Fruit fly (Drosophila melanogaster): ENCODE results near the gene trx.

Gene trx

dm6 chr3R:14286320-14287190, at the start of gene trx (continued):
- no peak for TF ChIP-seq CG11902 (GFP tag; optimal IDR thresholded peaks at IDR 0.05)
- TF ChIP-seq Lpt (GFP tag; optimal IDR thresholded peaks at IDR 0.05), result no peak
- peak; percentile 61 for TF ChIP-seq CG16779 (tag; optimal IDR thresholded peaks at IDR 0.05)
- no peak for TF ChIP-seq topi (GFP tag; optimal IDR thresholded peaks at IDR 0.05)
- no peak for TF ChIP-seq Gug (GFP tag; IDR thresholded peaks at IDR 0.05)
- no peak for TF ChIP-seq CG6276 (GFP tag; optimal IDR thresholded peaks at IDR 0.05)
- TF ChIP-seq CG8319 (GFP tag; optimal IDR thresholded peaks at IDR 0.05), result no peak
- no peak for TF ChIP-seq Hr38 (GFP tag; optimal IDR thresholded peaks at IDR 0.05)
- no peak for TF ChIP-seq spab (GFP tag; optimal IDR thresholded peaks at IDR 0.05)

- TF ChIP-seq Ets21C (GFP tag; optimal IDR thresholded peaks at IDR 0.05), result no peak
- TF ChIP-seq CG6163 (GFP tag; IDR thresholded peaks at IDR 0.05), result 0 out of 3 replicates have a peak, but pooled peaks have one; percentile 17
- no peak for TF ChIP-seq CG15336 (GFP tag; IDR thresholded peaks at IDR 0.05)
These were observed 48.8 kb upstream of the trx start for dm6 chr3R:14335504-14335903.

dm6 chr3R:14332735-14333134, 46.0 kb upstream of the trx start:
- TF ChIP-seq CG15336 (GFP tag; IDR thresholded peaks at IDR 0.05), result 0 out of 2 replicates have a peak, but pooled peaks have one; percentile 11
- no peak for TF ChIP-seq CG3919 (GFP tag; optimal IDR thresholded peaks at IDR 0.05)
- no peak for TF ChIP-seq CG6808 (GFP tag; optimal IDR thresholded peaks at IDR 0.05)

DNA sequence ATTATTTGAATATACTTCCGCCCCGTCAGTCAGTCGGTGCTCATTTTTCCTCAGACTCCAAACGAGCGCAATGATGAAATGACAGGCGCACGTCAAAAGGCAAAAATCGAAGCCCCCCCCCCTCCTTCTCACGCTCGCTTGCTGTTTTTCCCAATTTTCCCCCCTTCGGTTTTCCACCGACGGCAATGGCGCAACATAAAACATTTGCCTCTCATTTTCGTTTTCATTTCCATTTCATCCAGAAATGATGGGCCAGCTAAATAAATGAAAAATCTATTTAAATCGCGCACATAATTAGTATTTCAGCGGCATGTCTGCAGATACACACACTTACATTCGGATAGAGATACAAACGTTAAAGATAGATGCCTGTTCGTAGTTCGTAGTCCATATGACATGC, 44.8 kb upstream of the trx start:
- TF ChIP-seq CG6792 (GFP tag; optimal IDR thresholded peaks at IDR 0.05) (no peak), CG6276 (GFP tag; optimal IDR thresholded peaks at IDR 0.05) (no peak)

- TF ChIP-seq dsx (GFP tag; optimal IDR thresholded peaks at IDR 0.05; ENCODE audit: poor library complexity, severe bottlenecking), result peak; percentile 67
- 0 out of 3 replicates have a peak, but pooled peaks have one; percentile 12 for TF ChIP-seq CG6163 (GFP tag; IDR thresholded peaks at IDR 0.05)
- TF ChIP-seq Ets96B (tag; optimal IDR thresholded peaks at IDR 0.05), result no peak
These were observed 44.0 kb upstream of the trx start for dm6 chr3R:14330654-14331053.

- TF ChIP-seq Eip78C (GFP tag) (peak; percentile 15), CG32006 (GFP tag; optimal IDR thresholded peaks at IDR 0.05) (no peak)
These were observed 42.8 kb upstream of the trx start for dm6 chr3R:14329549-14329948.

DNA sequence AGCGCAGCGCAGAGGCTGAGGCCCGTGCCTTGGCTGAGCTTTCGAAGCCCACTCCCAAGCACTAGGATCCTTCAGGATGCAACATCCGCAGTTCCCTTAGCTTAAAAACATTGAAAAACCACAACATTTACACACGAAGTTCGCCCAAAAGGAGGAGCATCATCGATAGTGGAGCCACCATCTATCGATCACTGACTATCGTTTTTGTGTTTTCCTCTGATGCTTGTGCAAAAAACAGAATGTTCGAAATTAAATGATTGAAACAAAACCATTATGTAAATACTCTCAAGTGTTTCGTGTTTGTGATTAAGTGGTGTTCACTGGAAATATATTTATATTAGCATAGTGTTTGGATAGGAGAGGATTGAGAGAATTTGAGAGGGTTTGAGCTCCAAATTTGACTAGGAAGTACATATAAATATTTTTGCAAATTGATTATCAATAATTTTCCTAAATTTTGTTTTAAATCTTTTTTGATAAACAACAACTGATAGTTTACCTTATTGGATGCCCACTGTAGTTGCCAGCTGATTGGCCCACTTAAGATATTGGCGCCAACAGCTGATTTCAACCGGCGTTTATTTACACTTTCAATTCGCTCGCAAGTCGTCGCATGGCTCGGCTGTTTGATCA, 40.9 kb upstream of the trx start, which contains the start of gene spn-B:
Gene spn-B (plus strand): TSS at position 580 of the 633 bp plus-strand sequence.
- peak; percentile 82 for TF ChIP-seq CG15336 (GFP tag; IDR thresholded peaks at IDR 0.05)
- TF ChIP-seq dac (GFP tag; optimal IDR thresholded peaks at IDR 0.05), result no peak
- TF ChIP-seq achi (GFP tag; optimal IDR thresholded peaks at IDR 0.05), result peak; percentile 78
- no peak for TF ChIP-seq CG4318 (GFP tag; optimal IDR thresholded peaks at IDR 0.05)
- TF ChIP-seq cyc (GFP tag; optimal IDR thresholded peaks at IDR 0.05), result peak; percentile 73
- TF ChIP-seq Blimp-1 (GFP tag; optimal IDR thresholded peaks at IDR 0.05), result peak; percentile 58
- TF ChIP-seq Hr38 (GFP tag; optimal IDR thresholded peaks at IDR 0.05), result no peak
- peak; percentile 54 to 75 for TF ChIP-seq ss (GFP tag; optimal IDR thresholded peaks at IDR 0.05)
- peak; percentile 79 for TF ChIP-seq Sox14 (GFP tag; optimal IDR thresholded peaks at IDR 0.05)
- TF ChIP-seq Hr4 (GFP tag; optimal IDR thresholded peaks at IDR 0.05), result peak; percentile 86
- peak; percentile 66 for TF ChIP-seq CG8319 (GFP tag; optimal IDR thresholded peaks at IDR 0.05)
- peak; percentile 62 for TF ChIP-seq Lpt (GFP tag; optimal IDR thresholded peaks at IDR 0.05)
- TF ChIP-seq CG16779 (tag; optimal IDR thresholded peaks at IDR 0.05), result no peak
- TF ChIP-seq Sox102F (GFP tag; optimal IDR thresholded peaks at IDR 0.05), result peak; percentile 87
- peak; percentile 47 for TF ChIP-seq CG11762 (GFP tag; optimal IDR thresholded peaks at IDR 0.05; ENCODE audit: insufficient read depth)
- TF ChIP-seq Hr39 (GFP tag; optimal IDR thresholded peaks at IDR 0.05), result peak; percentile 74
- TF ChIP-seq acj6 (GFP tag; optimal IDR thresholded peaks at IDR 0.05), result peak; percentile 73
- TF ChIP-seq Ets21C (GFP tag; optimal IDR thresholded peaks at IDR 0.05), result peak; percentile 66
- TF ChIP-seq CG10631 (GFP tag; optimal IDR thresholded peaks at IDR 0.05), result peak; percentile 71
- TF ChIP-seq CG8119 (GFP tag; IDR thresholded peaks at IDR 0.05), result peak; percentile 81
- TF ChIP-seq spab (GFP tag; optimal IDR thresholded peaks at IDR 0.05), result peak; percentile 56
- TF ChIP-seq CG11294 (GFP tag; IDR thresholded peaks at IDR 0.05), result no peak; the same call in 1 of the 2 replicates
- peak; percentile 37 for TF ChIP-seq CG11902 (GFP tag; optimal IDR thresholded peaks at IDR 0.05)
- TF ChIP-seq pdm3 (GFP tag; optimal IDR thresholded peaks at IDR 0.05), result peak; percentile 81
- TF ChIP-seq CG6854 (GFP tag; optimal IDR thresholded peaks at IDR 0.05), result no peak
